Fruit fly (Drosophila melanogaster) whole organism, prepupa: ENCODE measurements around the gene Pka-C1.

Experiments used
- Blimp-1 ChIP-seq: fragments of 200-800 bp; sonication (Bioruptor generic); optimal IDR thresholded peaks from 3 replicates; lab custom pipeline; 2017; ENCODE audit warnings: missing biosample characterization, missing genetic modification characterization, mild to moderate bottlenecking, moderate library complexity, missing genetic modification reagents
- CG11762 ChIP-seq: fragments of 200-800 bp; sonication (Bioruptor generic); optimal IDR thresholded peaks from 3 replicates; lab custom pipeline; 2016; ENCODE audit warnings: missing biosample characterization, missing genetic modification characterization; ENCODE audit not compliant: insufficient read depth
- CG1621 ChIP-seq: fragments of 200-800 bp; sonication (Bioruptor generic); optimal IDR thresholded peaks from 3 replicates; lab custom pipeline; 2018; ENCODE audit warnings: missing biosample characterization, mild to moderate bottlenecking, missing genetic modification characterization
- CG16779 ChIP-seq: fragments of 200-800 bp; sonication (Bioruptor generic); optimal IDR thresholded peaks from 3 replicates; lab custom pipeline; 2017; ENCODE audit warnings: missing biosample characterization, mild to moderate bottlenecking, missing genetic modification characterization
- CG6163 ChIP-seq: fragments of 200-800 bp; sonication (Bioruptor generic); IDR thresholded peaks from 3 replicates; pipeline ENCODE4 v1.3.6; 2022; ENCODE audit warnings: missing biosample characterization, missing genetic modification characterization
- CG6276 ChIP-seq: fragments of 200-800 bp; sonication (Bioruptor generic); optimal IDR thresholded peaks from 2 replicates; lab custom pipeline; 2017; ENCODE audit warnings: missing biosample characterization, mild to moderate bottlenecking, missing genetic modification characterization
- CG6792 ChIP-seq: fragments of 200-800 bp; sonication (Bioruptor generic); optimal IDR thresholded peaks from 3 replicates; lab custom pipeline; 2016; ENCODE audit warnings: missing biosample characterization, missing genetic modification characterization
- CG6808 ChIP-seq: fragments of 200-800 bp; sonication (Bioruptor generic); optimal IDR thresholded peaks from 3 replicates; lab custom pipeline; 2017; ENCODE audit warnings: missing biosample characterization, missing genetic modification characterization, mild to moderate bottlenecking, moderate library complexity, missing genetic modification reagents
- CG7368 ChIP-seq: fragments of 200-800 bp; sonication (Bioruptor generic); optimal IDR thresholded peaks from 3 replicates; lab custom pipeline; 2016; ENCODE audit warnings: missing biosample characterization, missing genetic modification characterization
- CG9139 ChIP-seq: fragments of 200-800 bp; sonication (Bioruptor generic); optimal IDR thresholded peaks from 3 replicates; lab custom pipeline; 2017; ENCODE audit warnings: missing biosample characterization, mild to moderate bottlenecking, missing genetic modification characterization
- Eip75B ChIP-seq: fragments of 200-800 bp; sonication (Bioruptor generic); optimal IDR thresholded peaks from 3 replicates; lab custom pipeline; 2016; ENCODE audit warnings: missing biosample characterization, missing genetic modification characterization
- Eip78C ChIP-seq: fragments of 200-800 bp; sonication (Bioruptor generic); peaks from one replicate; lab custom pipeline; 2016; ENCODE audit warnings: missing biosample characterization, missing genetic modification characterization
- Ets96B ChIP-seq: fragments of 200-800 bp; optimal IDR thresholded peaks from 2 replicates; lab custom pipeline; 2019; ENCODE audit warnings: missing biosample characterization, mild to moderate bottlenecking, missing genetic modification characterization, moderate library complexity
- OdsH ChIP-seq: fragments of 200-800 bp; sonication (Bioruptor generic); optimal IDR thresholded peaks from 3 replicates; lab custom pipeline; 2016; ENCODE audit warnings: missing biosample characterization, missing genetic modification characterization
- Smox ChIP-seq: fragments of 200-800 bp; sonication (Bioruptor generic); optimal IDR thresholded peaks from 3 replicates; lab custom pipeline; 2016; ENCODE audit warnings: missing biosample characterization, missing genetic modification characterization
- Sox14 ChIP-seq: fragments of 200-800 bp; sonication (Bioruptor generic); optimal IDR thresholded peaks from 3 replicates; lab custom pipeline; 2016; ENCODE audit warnings: missing biosample characterization, missing genetic modification characterization
- achi ChIP-seq: fragments of 200-800 bp; sonication (Bioruptor generic); optimal IDR thresholded peaks from 3 replicates; lab custom pipeline; 2016; ENCODE audit warnings: missing biosample characterization, missing genetic modification characterization
- acj6 ChIP-seq: fragments of 200-800 bp; sonication (Bioruptor generic); optimal IDR thresholded peaks from 3 replicates; lab custom pipeline; 2016; ENCODE audit warnings: missing biosample characterization, missing genetic modification characterization
- dac ChIP-seq: fragments of 200-800 bp; sonication (Bioruptor generic); optimal IDR thresholded peaks from 2 replicates; lab custom pipeline; 2017; ENCODE audit warnings: missing biosample characterization, mild to moderate bottlenecking, missing genetic modification characterization
- fd59A ChIP-seq: fragments of 200-800 bp; sonication (Bioruptor generic); optimal IDR thresholded peaks from 2 replicates; lab custom pipeline; 2017; ENCODE audit warnings: missing biosample characterization, mild to moderate bottlenecking, missing genetic modification characterization, missing genetic modification reagents
- fd85E ChIP-seq: fragments of 200-800 bp; sonication (Bioruptor generic); optimal IDR thresholded peaks from 3 replicates; lab custom pipeline; 2016; ENCODE audit warnings: missing biosample characterization, missing genetic modification characterization
- fkh ChIP-seq: fragments of 200-800 bp; sonication (Bioruptor generic); optimal IDR thresholded peaks from 3 replicates; lab custom pipeline; 2017; ENCODE audit warnings: missing biosample characterization, mild to moderate bottlenecking, missing genetic modification characterization, moderate library complexity
- net ChIP-seq: fragments of 200-800 bp; sonication (Bioruptor generic); optimal IDR thresholded peaks from 3 replicates; lab custom pipeline; 2016; ENCODE audit warnings: missing biosample characterization, missing genetic modification characterization
- pdm3 ChIP-seq: fragments of 200-800 bp; sonication (Bioruptor generic); optimal IDR thresholded peaks from 3 replicates; lab custom pipeline; 2016; ENCODE audit warnings: missing biosample characterization, missing genetic modification characterization
- salr ChIP-seq, 2 experiments: fragments of 200-800 bp; sonication (Bioruptor generic); optimal IDR thresholded peaks; 3 replicates each; lab custom pipeline; 2016 to 2018; ENCODE audit warnings: missing biosample characterization in 2 of 2, missing genetic modification characterization in 2 of 2, mild to moderate bottlenecking in 1 of 2
- ss ChIP-seq, 2 experiments: fragments of 200-800 bp; sonication (Bioruptor generic); optimal IDR thresholded peaks; 2 replicates in 1 of 2; 3 replicates in 1 of 2; lab custom pipeline; 2017 to 2018; ENCODE audit warnings: mild to moderate bottlenecking in 2 of 2, missing biosample characterization in 2 of 2, missing genetic modification characterization in 2 of 2, moderate library complexity in 1 of 2
- svp ChIP-seq: fragments of 200-800 bp; sonication (Bioruptor generic); peaks from one replicate; lab custom pipeline; 2016; ENCODE audit warnings: missing biosample characterization, missing genetic modification characterization
- topi ChIP-seq: fragments of 200-800 bp; sonication (Bioruptor generic); optimal IDR thresholded peaks from 3 replicates; lab custom pipeline; 2016; ENCODE audit warnings: missing biosample characterization, missing genetic modification characterization
- vri ChIP-seq: fragments of 200-800 bp; sonication (Bioruptor generic); optimal IDR thresholded peaks from 3 replicates; lab custom pipeline; 2016; ENCODE audit warnings: missing biosample characterization, mild to moderate bottlenecking, missing genetic modification characterization

Pka-C1 gene

DNA sequence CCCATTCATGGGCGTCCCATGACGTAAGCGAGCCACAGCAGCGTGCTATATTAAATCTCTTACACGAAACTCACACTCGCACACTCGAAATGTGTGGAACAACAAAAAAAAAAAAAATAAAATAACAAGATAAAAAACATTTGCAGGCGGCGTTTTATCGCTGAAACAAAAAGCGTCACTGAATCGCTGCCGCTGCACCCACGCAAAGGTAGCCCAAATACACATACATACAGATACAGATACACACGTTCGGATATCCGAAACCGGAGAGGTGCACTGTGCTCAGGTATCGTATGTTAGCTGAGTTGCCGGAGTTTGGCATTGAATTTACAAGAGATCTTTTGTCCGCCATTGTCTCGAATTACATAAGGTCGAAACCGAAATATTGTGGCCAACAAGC is 13.1 kb downstream of the Pka-C1 start:
- TF ChIP-seq vri (GFP tag; lab: Kevin White, UChicago) (peak; percentile 74), dac (GFP tag; lab: Kevin White, UChicago) (no peak)

DNA sequence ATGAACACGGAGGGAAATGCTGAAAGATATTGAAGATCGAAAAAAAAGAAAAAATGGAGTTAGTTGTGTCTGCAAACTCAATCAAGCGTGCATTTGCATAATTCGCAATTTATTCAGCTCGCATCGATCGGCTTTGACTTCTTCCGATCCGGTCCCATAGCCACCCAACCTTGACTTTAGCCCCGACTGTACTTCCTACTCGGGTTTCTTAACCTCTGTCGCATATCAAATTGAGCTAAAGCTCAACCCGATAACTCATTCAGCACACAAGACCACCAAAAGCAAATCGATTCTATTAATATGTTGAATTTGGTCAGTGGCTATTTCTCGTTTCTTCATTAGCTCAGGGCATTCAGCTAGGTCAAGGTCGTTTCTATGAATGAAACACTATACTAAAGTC is 13.9 kb downstream of the Pka-C1 start:
- no peak for TF ChIP-seq topi (GFP tag; lab: Kevin White, UChicago)
- TF ChIP-seq achi (GFP tag; lab: Kevin White, UChicago): no peak
- TF ChIP-seq CG7368: no peak
- TF ChIP-seq CG1621 (tag; lab: Kevin White, UChicago): no peak
- TF ChIP-seq CG16779: no peak
- no peak for TF ChIP-seq CG9139 (GFP tag; lab: Kevin White, UChicago)
- no peak for TF ChIP-seq CG6163
- no peak for TF ChIP-seq CG6276 (GFP tag; lab: Kevin White, UChicago)
- no peak for TF ChIP-seq CG6792 (GFP tag; lab: Kevin White, UChicago)
- TF ChIP-seq Blimp-1 (GFP tag; lab: Kevin White, UChicago): no peak
- no peak for TF ChIP-seq salr (GFP tag; optimal IDR thresholded peaks at IDR 0.05; lab: Kevin White, UChicago)
- no peak for TF ChIP-seq acj6 (GFP tag; lab: Kevin White, UChicago)
- no peak for TF ChIP-seq Eip75B

DNA sequence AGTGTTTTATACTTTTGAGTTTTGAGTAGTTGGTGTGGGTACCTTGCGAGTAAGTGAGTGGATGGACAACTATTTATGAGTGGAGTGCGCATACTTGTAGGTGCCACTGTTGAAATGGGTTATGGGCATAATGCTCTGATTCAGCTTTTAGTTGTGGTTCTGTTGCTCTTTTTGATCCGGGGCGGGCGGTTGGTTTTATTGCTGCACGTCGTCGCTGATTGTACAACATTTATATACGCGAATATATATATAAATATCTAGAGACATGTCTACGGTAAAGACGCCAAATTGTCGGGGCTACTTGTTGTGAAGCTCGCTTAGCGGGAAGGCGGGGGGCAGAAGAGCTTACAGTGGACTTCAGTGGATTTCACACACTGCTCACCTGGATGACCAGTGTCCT is 15.0 kb downstream of the Pka-C1 start:
- TF ChIP-seq fd59A (GFP tag; lab: Kevin White, UChicago) (no peak), CG6808 (GFP tag; lab: Kevin White, UChicago) (peak; percentile 23), CG11762 (no peak), ss (GFP tag; optimal IDR thresholded peaks at IDR 0.05; lab: Kevin White, UChicago) (peak in 1 of 2 experiments; percentile 32), Eip78C (GFP tag; lab: Kevin White, UChicago) (peak; percentile 66), CG16779 (no peak)
- TF ChIP-seq, all 60 proteins: peak for 3

DNA sequence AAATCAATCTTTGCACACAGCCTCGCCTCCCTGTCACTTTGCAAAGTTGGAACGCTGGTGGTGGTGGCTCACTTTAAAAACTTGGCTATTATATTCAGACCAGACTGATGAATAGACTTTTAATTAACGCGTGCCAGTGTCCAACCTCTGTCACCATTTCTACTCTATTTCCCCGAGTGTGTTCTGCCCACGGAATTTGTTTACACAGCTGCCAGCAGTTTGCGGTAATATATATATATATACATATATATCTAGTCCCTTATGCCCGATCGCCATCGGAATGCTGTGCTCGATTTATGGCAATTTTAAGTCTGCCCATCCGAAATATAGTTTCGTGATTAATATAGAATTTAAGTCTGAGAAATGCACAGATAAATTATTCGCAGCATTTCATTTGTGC is 19.3 kb downstream of the Pka-C1 start:
- TF ChIP-seq acj6 (GFP tag; lab: Kevin White, UChicago): no peak
- no peak for TF ChIP-seq Ets96B (tag; lab: Kevin White, UChicago)
- no peak for TF ChIP-seq pdm3
- TF ChIP-seq ss (GFP tag; optimal IDR thresholded peaks at IDR 0.05; lab: Kevin White, UChicago): no peak
- no peak for TF ChIP-seq dac (GFP tag; lab: Kevin White, UChicago)
- no peak for TF ChIP-seq Sox14 (GFP tag; lab: Kevin White, UChicago)
- no peak for TF ChIP-seq OdsH (GFP tag; lab: Kevin White, UChicago)

DNA sequence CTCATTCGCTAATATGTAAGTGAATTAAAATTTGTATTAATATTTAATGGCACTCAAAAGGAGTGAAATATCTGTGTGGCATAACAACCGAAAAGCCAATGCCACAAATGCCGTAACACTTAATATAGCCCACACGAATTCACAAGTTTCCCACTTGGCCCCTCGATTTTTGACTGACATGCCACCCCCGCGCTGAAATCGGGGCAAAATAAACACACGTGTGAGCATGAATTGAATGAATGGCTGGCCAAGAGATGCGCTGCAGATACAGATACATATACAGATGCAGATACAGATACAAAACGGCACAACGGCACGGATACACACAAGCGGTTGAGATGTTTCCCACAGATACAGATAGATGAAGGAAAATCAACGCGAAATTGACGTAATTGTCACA is 22.0 kb downstream of the Pka-C1 start:
- TF ChIP-seq svp (peak; percentile 42), fd85E (GFP tag; lab: Kevin White, UChicago) (no peak), CG6276 (GFP tag; lab: Kevin White, UChicago) (no peak), vri (GFP tag; lab: Kevin White, UChicago) (peak; percentile 61), Smox (no peak)
- TF ChIP-seq, all 60 proteins: peak for 2

DNA sequence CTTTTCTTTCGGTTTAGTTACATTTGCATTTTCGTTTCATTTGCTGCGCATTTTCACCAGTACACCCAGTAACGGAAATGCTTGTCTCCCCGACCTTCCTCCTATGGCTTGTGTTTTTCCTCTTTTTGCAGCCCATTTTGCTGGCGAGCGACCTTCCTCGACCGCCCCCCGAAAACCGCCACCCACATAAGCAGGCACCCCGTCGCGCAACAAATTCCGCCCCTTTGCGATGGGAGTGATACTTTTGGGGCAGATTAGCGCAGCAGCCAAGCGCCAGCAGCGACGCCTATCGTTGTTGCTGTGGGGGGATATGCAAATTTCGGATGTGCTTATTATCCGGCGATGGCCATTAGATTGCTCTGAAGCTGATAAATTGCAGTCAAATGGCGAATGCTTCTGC is 25.9 kb downstream of the Pka-C1 start:
- TF ChIP-seq OdsH (GFP tag; lab: Kevin White, UChicago): no peak
- TF ChIP-seq CG9139 (GFP tag; lab: Kevin White, UChicago): no peak
- TF ChIP-seq svp: no peak
- no peak for TF ChIP-seq net
- no peak for TF ChIP-seq topi (GFP tag; lab: Kevin White, UChicago)

DNA sequence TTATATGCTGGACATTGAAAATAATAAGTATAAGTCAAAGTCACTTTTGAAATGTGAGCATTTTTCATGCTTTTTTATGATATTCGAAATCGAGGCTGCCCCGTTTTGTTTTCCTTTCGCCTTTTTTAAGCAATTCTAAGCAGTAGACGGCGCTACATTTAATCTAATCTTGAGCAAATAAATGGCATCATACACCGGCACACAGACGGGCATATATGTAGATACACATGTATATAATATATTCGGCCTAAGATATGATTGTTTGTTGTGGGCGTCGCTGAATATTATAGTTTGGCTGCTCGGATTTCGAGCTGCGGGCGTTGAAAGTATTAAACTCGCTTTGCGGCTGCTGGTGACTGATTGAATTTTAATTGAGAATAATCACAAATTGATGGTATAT is 26.9 kb downstream of the Pka-C1 start:
- TF ChIP-seq Ets96B (tag; lab: Kevin White, UChicago) (no peak), fkh (GFP tag; lab: Kevin White, UChicago) (peak; percentile 50), svp (peak; percentile 15)
